Worm (Caenorhabditis elegans) whole organism, L4/young adult: Measurements from ENCODE around the gene K08D10.10.
"Not testable (repeated sequence)": the region's sequence is repeated elsewhere in the genome, so short reads cannot be mapped to it uniquely, and the experiment has no call there.

Experiments used
- W03F9.2 ChIP-seq: fragments of 150-350 bp; optimal IDR thresholded peaks from 2 replicates; lab custom pipeline; 2014; ENCODE audit warnings: missing biosample characterization, missing genetic modification characterization
- dao-5 ChIP-seq: sonication (generic microtip); optimal IDR thresholded peaks from 2 replicates; lab custom pipeline; 2016; ENCODE audit warnings: missing genotype, missing genetic modification characterization, moderate library complexity, missing compliant biosample characterization
- him-1 ChIP-seq: sonication (generic microtip); optimal IDR thresholded peaks from 2 replicates; lab custom pipeline; 2016; ENCODE audit warnings: missing genotype, missing genetic modification reagents, missing genetic modification characterization, missing compliant biosample characterization

Gene K08D10.10

ce11 chrIV:4152143-4152542, at the start of gene K08D10.10, which contains the start of gene R07C12.1:
TSS of gene K08D10.10 (plus strand) at chrIV:4152235.
TSS of gene R07C12.1 (plus strand) at chrIV:4152456.
- TF ChIP-seq dao-5 (no peak), him-1 (tag; lab: Kevin White, UChicago) (no peak), W03F9.2 (no peak)

ce11 chrIV:4102720-4103119, 49.3 kb upstream of the K08D10.10 start, which contains the start of gene ubc-1:
TSS of gene ubc-1 (plus strand) at chrIV:4103020.
- TF ChIP-seq W03F9.2 (no peak), him-1 (tag; lab: Kevin White, UChicago) (no peak), dao-5 (no peak)

- TF ChIP-seq him-1 (tag; lab: Kevin White, UChicago) (no peak), W03F9.2 (no peak)
These were observed 43.3 kb upstream of the K08D10.10 start, which contains the start of gene C35B1.7 for ce11 chrIV:4108767-4109166. TSS of gene C35B1.7 (plus strand) at chrIV:4109067.

ce11 chrIV:4112387-4112786, 39.6 kb upstream of the K08D10.10 start, which contains the start of gene F49F1.14:
TSS of gene F49F1.14 (minus strand) at chrIV:4112487.
- TF ChIP-seq dao-5: no peak
- TF ChIP-seq W03F9.2: no peak
- no peak for TF ChIP-seq him-1 (tag; lab: Kevin White, UChicago)

ce11 chrIV:4114526-4114925, 37.5 kb upstream of the K08D10.10 start, which contains the start of gene F49F1.15:
TSS of gene F49F1.15 (minus strand) at chrIV:4114626.
- TF ChIP-seq W03F9.2: no peak
- TF ChIP-seq him-1 (tag; lab: Kevin White, UChicago): no peak
- TF ChIP-seq dao-5: no peak

- TF ChIP-seq him-1 (tag; lab: Kevin White, UChicago) (no peak), W03F9.2 (no peak), dao-5 (no peak)
These were observed 36.4 kb upstream of the K08D10.10 start, which contains the start of the genes F49F1.4 and F49F1.2 for ce11 chrIV:4115634-4116033. TSS of gene F49F1.4 (minus strand) at chrIV:4115734. TSS of gene F49F1.2 (plus strand) at chrIV:4115943.

ce11 chrIV:4117432-4117831, 34.6 kb upstream of the K08D10.10 start, which contains the start of gene drd-50:
TSS of gene drd-50 (plus strand) at chrIV:4117732.
- no peak for TF ChIP-seq him-1 (tag; lab: Kevin White, UChicago)
- TF ChIP-seq W03F9.2: no peak
- TF ChIP-seq dao-5: no peak

- no peak for TF ChIP-seq him-1 (tag; lab: Kevin White, UChicago)
- no peak for TF ChIP-seq dao-5
- TF ChIP-seq W03F9.2: no peak
These were observed 31.8 kb upstream of the K08D10.10 start, which contains the start of gene F49F1.5 for ce11 chrIV:4120263-4120662. TSS of gene F49F1.5 (minus strand) at chrIV:4120415.

ce11 chrIV:4121055-4121454, 31.0 kb upstream of the K08D10.10 start:
- TF ChIP-seq him-1 (tag; lab: Kevin White, UChicago): no peak
- TF ChIP-seq dao-5: no peak
- no peak for TF ChIP-seq W03F9.2

- TF ChIP-seq dao-5: no peak
- TF ChIP-seq W03F9.2: no peak
- no peak for TF ChIP-seq him-1 (tag; lab: Kevin White, UChicago)
These were observed 29.0 kb upstream of the K08D10.10 start, which contains the start of gene mul-1 for ce11 chrIV:4123083-4123482. TSS of gene mul-1 (minus strand) at chrIV:4123166.

ce11 chrIV:4125657-4126056, 26.4 kb upstream of the K08D10.10 start, which contains the start of gene F49F1.7:
TSS of gene F49F1.7 (minus strand) at chrIV:4125757.
- not testable (repeated sequence) for TF ChIP-seq dao-5; W03F9.2; him-1 (tag; lab: Kevin White, UChicago)

- TF ChIP-seq W03F9.2: no peak
- TF ChIP-seq dao-5: no peak
- TF ChIP-seq him-1 (tag; lab: Kevin White, UChicago): no peak
These were observed 16.3 kb upstream of the K08D10.10 start, which contains the start of gene F49F1.17 for ce11 chrIV:4135744-4136143. TSS of gene F49F1.17 (minus strand) at chrIV:4135844.

- no peak for TF ChIP-seq him-1 (tag; lab: Kevin White, UChicago)
- no peak for TF ChIP-seq dao-5
- no peak for TF ChIP-seq W03F9.2
These were observed 14.6 kb upstream of the K08D10.10 start, which contains the start of gene F49F1.9 for ce11 chrIV:4137472-4137871. TSS of gene F49F1.9 (minus strand) at chrIV:4137572.

- no peak for TF ChIP-seq W03F9.2
- TF ChIP-seq dao-5: no peak
- TF ChIP-seq him-1 (tag; lab: Kevin White, UChicago): no peak
These were observed 13.0 kb upstream of the K08D10.10 start, which contains the start of gene F49F1.10 for ce11 chrIV:4139022-4139421. TSS of gene F49F1.10 (minus strand) at chrIV:4139122.

- TF ChIP-seq him-1 (tag; lab: Kevin White, UChicago) (no peak), W03F9.2 (no peak), dao-5 (no peak)
These were observed 11.8 kb upstream of the K08D10.10 start, which contains the start of gene F49F1.18 for ce11 chrIV:4140265-4140664. TSS of gene F49F1.18 (minus strand) at chrIV:4140365.
